Fruit fly (Drosophila melanogaster) whole organism: ENCODE data around the gene Shc.

Experiments used
- CG8478 ChIP-seq: fragments of >200 bp; optimal IDR thresholded peaks from 2 replicates; lab custom pipeline; 2018; ENCODE audit warnings: inconsistent platforms
- Dll ChIP-seq: fragments of >200 bp; optimal IDR thresholded peaks from 2 replicates; lab custom pipeline; 2017
- pan ChIP-seq: fragments of >200 bp; optimal IDR thresholded peaks from 2 replicates; lab custom pipeline; 2017
- psq ChIP-seq: fragments of >200 bp; optimal IDR thresholded peaks from 2 replicates; lab custom pipeline; 2017
- usp ChIP-seq: fragments of >200 bp; optimal IDR thresholded peaks from 2 replicates; lab custom pipeline; 2017; ENCODE audit warnings: missing biosample characterization, missing genetic modification characterization, mixed read lengths

- no peak for TF ChIP-seq psq (lab: Kevin White, UChicago)
- no peak for TF ChIP-seq Dll (lab: Kevin White, UChicago)
- no peak for TF ChIP-seq usp (GFP tag; lab: Kevin White, UChicago)
- TF ChIP-seq CG8478, result no peak
- TF ChIP-seq pan, result no peak
Measured at dm6 chr3L:9457619-9458092, 30.8 kb downstream of the Shc start, which contains the start of gene CG3437.
